ENCODE assay signal across 1 fruit fly cellular context in genomic region chr3R:16960219-16960618, dm6.
TF ChIP-seq lines count a peak whose summit lies in the region.

No protein-coding gene starts in this region.

TF ChIP-seq in whole organism, embryonic, 481 proteins besides CTCF, POLR2A, EP300 and RAD21 (continued from another document):
- TF ChIP-seq CG4820 (GFP tag; optimal IDR thresholded peaks at IDR 0.05; lab: Kevin White, UChicago) (no peak), Gug (GFP tag; IDR thresholded peaks at IDR 0.05; lab: Robert Waterston, UW) (no peak), dan (GFP tag; IDR thresholded peaks at IDR 0.05; lab: Robert Waterston, UW) (no peak), Ada2b (GFP tag; IDR thresholded peaks at IDR 0.05; lab: Robert Waterston, UW) (no peak), sna (GFP tag; IDR thresholded peaks at IDR 0.05; lab: Robert Waterston, UW; ENCODE audit: partially characterized antibody) (no peak), Sry-δ (GFP tag; optimal IDR thresholded peaks at IDR 0.05; lab: Kevin White, UChicago) (no peak), CG7271 (tag; optimal IDR thresholded peaks at IDR 0.05; lab: Kevin White, UChicago) (no peak), Lim3 (GFP tag; IDR thresholded peaks at IDR 0.05; lab: Robert Waterston, UW) (no peak), HLH4C (GFP tag; IDR thresholded peaks at IDR 0.05; lab: Robert Waterston, UW; ENCODE audit: partially characterized antibody) (no peak), vnd (GFP tag; IDR thresholded peaks at IDR 0.05; lab: Robert Waterston, UW; ENCODE audit: partially characterized antibody) (no peak), ara (GFP tag; IDR thresholded peaks at IDR 0.05; lab: Robert Waterston, UW) (0 out of 2 replicates have a peak, but pooled peaks have one; percentile 12), twi (tag; optimal IDR thresholded peaks at IDR 0.05; lab: Kevin White, UChicago) (peak; percentile 94), crol (GFP tag; IDR thresholded peaks at IDR 0.05; lab: Robert Waterston, UW) (peak; percentile 59), CG2199 (GFP tag; IDR thresholded peaks at IDR 0.05; lab: Robert Waterston, UW) (peak; percentile 36; the same call in 1 of the 3 replicates), tll (GFP tag; optimal IDR thresholded peaks at IDR 0.05; lab: Kevin White, UChicago) (peak in 1 of 2 experiments; percentile 1), ci (GFP tag; IDR thresholded peaks at IDR 0.05; lab: Robert Waterston, UW) (no peak), chinmo (GFP tag; IDR thresholded peaks at IDR 0.05; lab: Robert Waterston, UW; ENCODE audit: partially characterized antibody) (0 out of 4 replicates have a peak, but pooled peaks have one; percentile 44), run (tag; optimal IDR thresholded peaks at IDR 0.05; lab: Kevin White, UChicago) (no peak), pita (GFP tag; optimal IDR thresholded peaks at IDR 0.05; lab: Kevin White, UChicago) (no peak), CG15514 (GFP tag; optimal IDR thresholded peaks at IDR 0.05; lab: Kevin White, UChicago) (no peak), CG12659 (GFP tag; optimal IDR thresholded peaks at IDR 0.05; lab: Kevin White, UChicago) (no peak), MBD-R2 (GFP tag; IDR thresholded peaks at IDR 0.05; lab: Robert Waterston, UW) (0 out of 2 replicates have a peak, but pooled peaks have one; percentile 9), Neu2 (GFP tag; optimal IDR thresholded peaks at IDR 0.05; lab: Kevin White, UChicago; ENCODE audit: borderline replicate concordance) (no peak), sc (optimal IDR thresholded peaks at IDR 0.05; lab: Kevin White, UChicago) (no peak), sc (GFP tag; optimal IDR thresholded peaks at IDR 0.05; lab: Kevin White, UChicago) (no peak), phol (tag; optimal IDR thresholded peaks at IDR 0.05; lab: Kevin White, UChicago) (peak; percentile 31), Deaf1 (tag; optimal IDR thresholded peaks at IDR 0.05; lab: Kevin White, UChicago) (peak; percentile 43), CG31365 (tag; optimal IDR thresholded peaks at IDR 0.05; lab: Kevin White, UChicago) (no peak), pzg (GFP tag; optimal IDR thresholded peaks at IDR 0.05; lab: Kevin White, UChicago) (no peak), gt (GFP tag; IDR thresholded peaks at IDR 0.05; lab: Robert Waterston, UW) (no peak), CG10321 (GFP tag; IDR thresholded peaks at IDR 0.05; lab: Robert Waterston, UW) (peak; percentile 66), grau (tag; optimal IDR thresholded peaks at IDR 0.05; lab: Kevin White, UChicago) (no peak), CG10462 (GFP tag; optimal IDR thresholded peaks at IDR 0.05; lab: Kevin White, UChicago) (no peak), gcm (GFP tag; optimal IDR thresholded peaks at IDR 0.05; lab: Kevin White, UChicago) (peak; percentile 70), gsb-n (tag; optimal IDR thresholded peaks at IDR 0.05; lab: Kevin White, UChicago) (no peak), Hr51 (GFP tag; optimal IDR thresholded peaks at IDR 0.05; lab: Kevin White, UChicago) (no peak), CG32767 (GFP tag; IDR thresholded peaks at IDR 0.05; lab: Robert Waterston, UW) (peak; percentile 96), CG5953 (GFP tag; IDR thresholded peaks at IDR 0.05; lab: Robert Waterston, UW) (no peak), Blimp-1 (GFP tag; optimal IDR thresholded peaks at IDR 0.05; lab: Kevin White, UChicago) (no peak), H2.0 (GFP tag; IDR thresholded peaks at IDR 0.05; lab: Robert Waterston, UW) (no peak), CG15269 (tag; optimal IDR thresholded peaks at IDR 0.05; lab: Kevin White, UChicago) (no peak), CG12391 (tag; optimal IDR thresholded peaks at IDR 0.05; lab: Kevin White, UChicago) (no peak), Vsx1 (GFP tag; optimal IDR thresholded peaks at IDR 0.05; lab: Kevin White, UChicago) (no peak), kni (GFP tag; optimal IDR thresholded peaks at IDR 0.05; lab: Kevin White, UChicago) (no peak), Six4 (GFP tag; optimal IDR thresholded peaks at IDR 0.05; lab: Kevin White, UChicago) (no peak), Gsc (GFP tag; IDR thresholded peaks at IDR 0.05; lab: Robert Waterston, UW) (no peak), CG2120 (GFP tag; optimal IDR thresholded peaks at IDR 0.05; lab: Kevin White, UChicago) (no peak), ewg (GFP tag; optimal IDR thresholded peaks at IDR 0.05; lab: Kevin White, UChicago) (peak; percentile 90), CG14710 (tag; optimal IDR thresholded peaks at IDR 0.05; lab: Kevin White, UChicago) (no peak), CG12104 (GFP tag; optimal IDR thresholded peaks at IDR 0.05; lab: Kevin White, UChicago) (no peak), insv (GFP tag; optimal IDR thresholded peaks at IDR 0.05; lab: Kevin White, UChicago) (peak in 1 of 2 experiments; percentile 45), CG1792 (GFP tag; optimal IDR thresholded peaks at IDR 0.05; lab: Kevin White, UChicago) (no peak), CG2116 (GFP tag; optimal IDR thresholded peaks at IDR 0.05; lab: Kevin White, UChicago) (no peak), NK7.1 (GFP tag; optimal IDR thresholded peaks at IDR 0.05; lab: Kevin White, UChicago) (no peak), bcd (GFP tag; optimal IDR thresholded peaks at IDR 0.05; lab: Kevin White, UChicago) (no peak), Bteb2 (GFP tag; optimal IDR thresholded peaks at IDR 0.05; lab: Kevin White, UChicago) (no peak), Scr (GFP tag; IDR thresholded peaks at IDR 0.05; lab: Robert Waterston, UW; ENCODE audit: partially characterized antibody) (no peak), CG2875 (GFP tag; optimal IDR thresholded peaks at IDR 0.05; lab: Kevin White, UChicago) (no peak), CG8478 (optimal IDR thresholded peaks at IDR 0.05; lab: Kevin White, UChicago) (peak; percentile 93), Hr39 (optimal IDR thresholded peaks at IDR 0.05; lab: Kevin White, UChicago) (no peak), rib (GFP tag; IDR thresholded peaks at IDR 0.05; lab: Robert Waterston, UW) (0 out of 2 replicates have a peak, but pooled peaks have one; percentile 23), amos (GFP tag; IDR thresholded peaks at IDR 0.05; lab: Robert Waterston, UW; ENCODE audit: partially characterized antibody) (no peak), bigmax (GFP tag; optimal IDR thresholded peaks at IDR 0.05; lab: Kevin White, UChicago) (no peak), ems (GFP tag; optimal IDR thresholded peaks at IDR 0.05; lab: Kevin White, UChicago) (no peak), CG13894 (tag; optimal IDR thresholded peaks at IDR 0.05; lab: Kevin White, UChicago) (no peak), Adf1 (GFP tag; IDR thresholded peaks at IDR 0.05; lab: Robert Waterston, UW) (0 out of 2 replicates have a peak, but pooled peaks have one; percentile 16), peb (GFP tag; IDR thresholded peaks at IDR 0.05; lab: Robert Waterston, UW) (no peak), fd96Cb (tag; optimal IDR thresholded peaks at IDR 0.05; lab: Kevin White, UChicago) (no peak), D (optimal IDR thresholded peaks at IDR 0.05; lab: Kevin White, UChicago) (peak; percentile 76), D (GFP tag; optimal IDR thresholded peaks at IDR 0.05; lab: Kevin White, UChicago) (no peak), CG6813 (GFP tag; optimal IDR thresholded peaks at IDR 0.05; lab: Kevin White, UChicago) (no peak), ap (GFP tag; IDR thresholded peaks at IDR 0.05; lab: Robert Waterston, UW) (no peak), Dip3 (GFP tag; optimal IDR thresholded peaks at IDR 0.05; lab: Kevin White, UChicago) (no peak), CG7963 (GFP tag; IDR thresholded peaks at IDR 0.05; lab: Robert Waterston, UW; ENCODE audit: partially characterized antibody) (no peak), chif (GFP tag; optimal IDR thresholded peaks at IDR 0.05; lab: Kevin White, UChicago) (no peak), sisA (GFP tag; IDR thresholded peaks at IDR 0.05; lab: Robert Waterston, UW) (no peak), Abd-B (GFP tag; optimal IDR thresholded peaks at IDR 0.05; lab: Kevin White, UChicago) (peak; percentile 90), Myb (GFP tag; optimal IDR thresholded peaks at IDR 0.05; lab: Kevin White, UChicago) (no peak), CG12071 (GFP tag; optimal IDR thresholded peaks at IDR 0.05; lab: Kevin White, UChicago) (no peak), Lpt (GFP tag; optimal IDR thresholded peaks at IDR 0.05; lab: Kevin White, UChicago) (no peak), ro (GFP tag; IDR thresholded peaks at IDR 0.05; lab: Robert Waterston, UW) (no peak), gfzf (GFP tag; optimal IDR thresholded peaks at IDR 0.05; lab: Kevin White, UChicago) (no peak), cato (GFP tag; optimal IDR thresholded peaks at IDR 0.05; lab: Kevin White, UChicago; ENCODE audit: borderline replicate concordance) (no peak), row (GFP tag; IDR thresholded peaks at IDR 0.05; lab: Robert Waterston, UW) (0 out of 3 replicates have a peak, but pooled peaks have one; percentile 6)
